Worm (Caenorhabditis elegans) whole organism, mixed stage, embryonic: ENCODE measurements around the gene cht-4.

Experiments used
- M03D4.4 ChIP-seq: sonication (generic microtip); optimal IDR thresholded peaks from 2 replicates; lab custom pipeline; 2017; ENCODE audit warnings: mild to moderate bottlenecking, missing genetic modification characterization, missing compliant biosample characterization
- bed-3 ChIP-seq: fragments of 200-800 bp; sonication (Bioruptor generic); optimal IDR thresholded peaks from 3 replicates; lab custom pipeline; 2018; ENCODE audit warnings: mild to moderate bottlenecking, missing genetic modification characterization, moderate library complexity, missing compliant biosample characterization
- blmp-1 ChIP-seq: fragments of 150-350 bp; optimal IDR thresholded peaks from 2 replicates; lab custom pipeline; 2014; ENCODE audit warnings: missing biosample characterization, missing genetic modification characterization
- ceh-39 ChIP-seq: fragments of 150-350 bp; optimal IDR thresholded peaks from 2 replicates; lab custom pipeline; 2014; ENCODE audit warnings: missing biosample characterization, missing genetic modification characterization
- ceh-43 ChIP-seq: fragments of 200-800 bp; sonication (Bioruptor generic); optimal IDR thresholded peaks from 2 replicates; lab custom pipeline; 2018; ENCODE audit warnings: mild to moderate bottlenecking, missing genetic modification characterization, moderate library complexity, missing compliant biosample characterization
- ceh-83 ChIP-seq: fragments of 200-800 bp; sonication (Bioruptor generic); optimal IDR thresholded peaks from 2 replicates; lab custom pipeline; 2018; ENCODE audit warnings: mild to moderate bottlenecking, missing genetic modification characterization, missing compliant biosample characterization
- ces-1 ChIP-seq: fragments of 150-350 bp; optimal IDR thresholded peaks from 2 replicates; lab custom pipeline; 2014; ENCODE audit warnings: missing biosample characterization, missing genetic modification reagents, missing genetic modification characterization
- cnd-1 ChIP-seq: fragments of 200-800 bp; sonication (Bioruptor generic); optimal IDR thresholded peaks from 2 replicates; lab custom pipeline; 2018; ENCODE audit warnings: mild to moderate bottlenecking, missing genetic modification characterization, missing compliant biosample characterization
- drap-1 ChIP-seq: fragments of 200-800 bp; sonication (Bioruptor generic); optimal IDR thresholded peaks from 3 replicates; lab custom pipeline; 2018; ENCODE audit warnings: mild to moderate bottlenecking, missing genetic modification characterization, missing compliant biosample characterization
- elt-1 ChIP-seq: sonication (generic microtip); optimal IDR thresholded peaks from 2 replicates; lab custom pipeline; 2017; ENCODE audit warnings: missing genetic modification characterization, mild to moderate bottlenecking, missing compliant biosample characterization, antibody characterized with exemption, moderate library complexity, borderline replicate concordance; ENCODE audit not compliant: insufficient read depth
- elt-3 ChIP-seq: fragments of 150-350 bp; optimal IDR thresholded peaks from 2 replicates; lab custom pipeline; 2014; ENCODE audit warnings: missing biosample characterization, missing genetic modification characterization
- flh-1 ChIP-seq: fragments of 200-800 bp; sonication (Bioruptor generic); optimal IDR thresholded peaks from 2 replicates; lab custom pipeline; 2018; ENCODE audit warnings: mild to moderate bottlenecking, missing genetic modification characterization, moderate library complexity, missing compliant biosample characterization
- ham-2 ChIP-seq: fragments of 200-800 bp; sonication (Bioruptor generic); optimal IDR thresholded peaks from 2 replicates; lab custom pipeline; 2018; ENCODE audit warnings: mild to moderate bottlenecking, missing genetic modification characterization, missing compliant biosample characterization
- hlh-1 ChIP-seq: fragments of 150-350 bp; optimal IDR thresholded peaks from 2 replicates; lab custom pipeline; 2014; ENCODE audit warnings: missing biosample characterization, missing genetic modification reagents, missing genetic modification characterization
- lin-13 ChIP-seq: fragments of 150-350 bp; optimal IDR thresholded peaks from 2 replicates; lab custom pipeline; 2014; ENCODE audit warnings: missing biosample characterization, missing genetic modification characterization
- lin-32 ChIP-seq: fragments of 200-800 bp; sonication (Bioruptor generic); optimal IDR thresholded peaks from 2 replicates; lab custom pipeline; 2018; ENCODE audit warnings: mild to moderate bottlenecking, missing genetic modification characterization, missing compliant biosample characterization
- lsy-2 ChIP-seq: fragments of 150-350 bp; optimal IDR thresholded peaks from 2 replicates; lab custom pipeline; 2014; ENCODE audit warnings: missing biosample characterization, missing genetic modification characterization
- mab-5 ChIP-seq: fragments of 150-350 bp; optimal IDR thresholded peaks from 2 replicates; lab custom pipeline; 2014; ENCODE audit warnings: missing biosample characterization, missing genetic modification characterization
- mep-1 ChIP-seq: fragments of 150-350 bp; optimal IDR thresholded peaks from 2 replicates; lab custom pipeline; 2017; ENCODE audit warnings: missing biosample characterization, missing genetic modification reagents, missing genetic modification characterization, inconsistent platforms
- mls-2 ChIP-seq: sonication (generic microtip); optimal IDR thresholded peaks from 2 replicates; lab custom pipeline; 2016; ENCODE audit warnings: mild to moderate bottlenecking, missing genetic modification characterization, moderate library complexity, missing compliant biosample characterization
- nhr-12 ChIP-seq: fragments of 150-350 bp; optimal IDR thresholded peaks from 2 replicates; lab custom pipeline; 2014; ENCODE audit warnings: missing biosample characterization, missing genetic modification characterization
- nhr-2 ChIP-seq: fragments of 150-350 bp; optimal IDR thresholded peaks from 2 replicates; lab custom pipeline; 2014; ENCODE audit warnings: missing biosample characterization, missing genetic modification characterization
- nhr-237 ChIP-seq: fragments of 150-350 bp; optimal IDR thresholded peaks from 2 replicates; lab custom pipeline; 2014; ENCODE audit warnings: missing biosample characterization, missing genetic modification characterization
- nhr-76 ChIP-seq: sonication (generic microtip); optimal IDR thresholded peaks from 2 replicates; lab custom pipeline; 2017; ENCODE audit warnings: missing biosample characterization, missing genetic modification characterization
- pha-4 ChIP-seq: fragments of 150-350 bp; optimal IDR thresholded peaks from 2 replicates; lab custom pipeline; 2018; ENCODE audit warnings: missing biosample characterization, missing genetic modification reagents, missing genetic modification characterization
- sem-2 ChIP-seq: fragments of 200-800 bp; sonication (Bioruptor generic); optimal IDR thresholded peaks from 2 replicates; lab custom pipeline; 2018; ENCODE audit warnings: mild to moderate bottlenecking, missing genetic modification characterization, missing compliant biosample characterization
- snpc-4 ChIP-seq: fragments of 150-350 bp; optimal IDR thresholded peaks from 2 replicates; lab custom pipeline; 2014; ENCODE audit warnings: missing biosample characterization, missing genetic modification characterization
- sptf-1 ChIP-seq: sonication (generic microtip); optimal IDR thresholded peaks from 2 replicates; lab custom pipeline; 2017; ENCODE audit warnings: mild to moderate bottlenecking, missing genetic modification characterization, moderate library complexity, missing compliant biosample characterization
- tbx-8 ChIP-seq: fragments of 200-800 bp; sonication (Bioruptor generic); optimal IDR thresholded peaks from 2 replicates; lab custom pipeline; 2018; ENCODE audit warnings: mild to moderate bottlenecking, missing genetic modification characterization, moderate library complexity, missing compliant biosample characterization
- unc-120 ChIP-seq: sonication (generic microtip); optimal IDR thresholded peaks from 2 replicates; lab custom pipeline; 2017; ENCODE audit warnings: missing genetic modification characterization, missing compliant biosample characterization; ENCODE audit not compliant: poor library complexity, severe bottlenecking
- unc-39 ChIP-seq: fragments of 150-350 bp; optimal IDR thresholded peaks from 2 replicates; lab custom pipeline; 2014; ENCODE audit warnings: missing biosample characterization, missing genetic modification characterization
- zip-8 ChIP-seq: fragments of 150-350 bp; optimal IDR thresholded peaks from 2 replicates; lab custom pipeline; 2014; ENCODE audit warnings: missing biosample characterization, missing genetic modification characterization
- ztf-11 ChIP-seq: fragments of 150-350 bp; optimal IDR thresholded peaks from 2 replicates; lab custom pipeline; 2014; ENCODE audit warnings: missing biosample characterization, missing genetic modification characterization

The cht-4 gene

DNA sequence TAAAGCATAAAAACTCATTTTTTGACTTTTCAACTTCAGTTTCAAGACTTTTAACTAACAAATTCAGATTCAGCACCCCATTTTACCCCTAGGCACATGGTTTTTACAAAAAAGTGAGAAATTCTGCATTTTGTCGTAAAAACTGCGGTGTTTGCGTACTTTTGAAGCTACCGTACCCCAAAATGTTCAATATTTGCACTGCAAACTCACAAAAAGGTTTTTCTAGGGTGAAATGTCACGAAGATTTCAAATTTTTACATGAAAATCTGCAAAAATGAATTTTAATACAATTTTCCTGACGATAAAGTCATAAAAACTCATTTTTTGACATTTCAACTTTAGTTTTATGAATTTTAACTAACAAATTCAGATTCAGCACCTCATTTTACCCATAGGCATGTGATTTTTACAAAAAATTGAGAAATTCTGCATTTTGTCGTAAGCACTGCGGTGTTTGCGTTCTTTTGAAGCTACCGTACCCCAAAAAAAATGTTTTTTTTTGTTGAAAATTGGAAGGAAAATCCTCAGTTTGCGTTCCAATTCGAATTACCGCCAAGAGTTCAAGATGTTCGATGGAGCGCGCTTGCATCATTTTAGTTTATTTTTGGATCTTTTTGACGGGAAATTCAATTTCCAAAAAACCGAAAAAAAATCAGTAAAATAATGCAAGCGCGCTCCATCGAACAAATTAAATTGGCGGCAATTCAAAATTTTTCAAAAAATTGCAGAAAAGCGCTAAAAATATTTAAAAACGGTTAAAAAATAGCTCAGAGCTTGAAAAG, 40.8 kb downstream of the cht-4 start:
- TF ChIP-seq lsy-2 (tag; lab: Kevin White, UChicago) (peak; percentile 62), elt-3 (tag; lab: Kevin White, UChicago) (no peak)

- TF ChIP-seq sptf-1 (tag; lab: Kevin White, UChicago), result no peak
- peak; percentile 62 for TF ChIP-seq blmp-1
Measured at ce11 chrIII:1614412-1614811, 42.9 kb downstream of the cht-4 start.

ce11 chrIII:1613933-1614332, 43.3 kb downstream of the cht-4 start, which contains the start of gene Y22D7AL.9:
Gene Y22D7AL.9 (minus strand): TSS chrIII:1614033.
- TF ChIP-seq unc-39, result no peak
- TF ChIP-seq nhr-76 (tag; lab: Kevin White, UChicago), result no peak
- no peak for TF ChIP-seq pha-4 (tag; lab: Kevin White, UChicago)
- TF ChIP-seq snpc-4, result no peak
- no peak for TF ChIP-seq ces-1 (GFP tag; lab: Kevin White, UChicago)
- TF ChIP-seq, all 35 proteins: peak for 0

DNA sequence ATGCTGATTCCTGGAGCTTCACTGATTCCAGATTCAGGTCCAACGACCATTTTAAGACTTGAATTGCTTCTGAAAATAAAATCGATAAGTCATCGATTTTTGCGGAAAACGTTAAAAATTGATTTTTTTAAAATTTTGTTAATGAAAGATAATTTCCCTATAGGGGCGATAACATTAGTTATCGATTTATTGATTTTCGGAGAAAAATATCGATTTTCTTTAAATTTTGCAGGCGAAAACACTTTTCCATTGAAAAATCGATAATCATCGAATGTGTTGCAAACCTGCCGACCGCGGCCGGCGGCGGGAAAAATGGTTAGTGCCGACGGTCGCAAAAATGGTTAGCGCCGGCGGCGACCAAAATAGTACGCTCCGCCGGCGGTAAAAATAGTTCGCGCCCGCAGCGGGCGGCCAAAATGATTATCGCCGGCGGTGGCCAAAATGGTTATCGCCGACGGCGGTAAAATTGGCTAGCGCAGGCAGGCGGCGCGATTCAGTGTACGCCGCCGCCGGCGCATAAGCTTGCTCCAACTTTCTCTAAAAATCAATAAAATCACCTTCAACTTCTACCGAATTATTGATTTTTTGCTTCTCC, 44.2 kb downstream of the cht-4 start:
- no peak for TF ChIP-seq unc-120
- TF ChIP-seq sptf-1 (tag; lab: Kevin White, UChicago), result no peak
- no peak for TF ChIP-seq ces-1 (GFP tag; lab: Kevin White, UChicago)
- TF ChIP-seq zip-8 (tag; lab: Kevin White, UChicago), result no peak
- no peak for TF ChIP-seq elt-3 (tag; lab: Kevin White, UChicago)
- TF ChIP-seq cnd-1, result no peak
- no peak for TF ChIP-seq ceh-39 (tag; lab: Kevin White, UChicago)
- no peak for TF ChIP-seq nhr-76 (tag; lab: Kevin White, UChicago)

DNA sequence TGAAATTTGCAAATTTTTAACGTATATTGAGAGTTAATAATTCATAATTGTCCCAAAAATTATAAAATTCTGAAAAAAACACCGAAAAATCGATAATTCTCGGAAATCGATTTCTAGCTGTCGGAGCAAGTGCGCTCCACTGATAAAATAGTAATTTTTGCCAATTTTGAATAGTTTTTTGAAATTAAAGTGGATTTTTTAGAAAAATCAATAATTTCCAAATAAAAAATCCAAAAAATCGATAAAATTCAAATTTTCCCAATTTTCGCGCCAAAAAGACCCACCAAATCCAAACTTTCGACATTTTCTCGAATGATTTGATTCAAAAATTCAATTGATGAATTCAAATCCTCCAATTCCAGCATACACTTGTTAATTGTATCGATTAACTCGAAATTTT, 46.3 kb downstream of the cht-4 start:
- TF ChIP-seq nhr-237 (tag; lab: Kevin White, UChicago), result no peak
- no peak for TF ChIP-seq unc-39
- TF ChIP-seq zip-8 (tag; lab: Kevin White, UChicago), result no peak

- TF ChIP-seq ceh-83 (GFP tag; lab: Kevin White, UChicago) (no peak), blmp-1 (no peak), ceh-43 (GFP tag; lab: Kevin White, UChicago) (no peak), lsy-2 (tag; lab: Kevin White, UChicago) (no peak), hlh-1 (no peak), nhr-12 (tag; lab: Kevin White, UChicago) (no peak), unc-120 (no peak), mls-2 (tag; lab: Kevin White, UChicago) (no peak), flh-1 (GFP tag; lab: Kevin White, UChicago) (no peak), nhr-2 (tag; lab: Kevin White, UChicago) (no peak), ztf-11 (tag; lab: Kevin White, UChicago) (no peak)
- TF ChIP-seq, all 35 proteins: peak for 0
Measured at ce11 chrIII:1607659-1608058, 49.6 kb downstream of the cht-4 start.

DNA sequence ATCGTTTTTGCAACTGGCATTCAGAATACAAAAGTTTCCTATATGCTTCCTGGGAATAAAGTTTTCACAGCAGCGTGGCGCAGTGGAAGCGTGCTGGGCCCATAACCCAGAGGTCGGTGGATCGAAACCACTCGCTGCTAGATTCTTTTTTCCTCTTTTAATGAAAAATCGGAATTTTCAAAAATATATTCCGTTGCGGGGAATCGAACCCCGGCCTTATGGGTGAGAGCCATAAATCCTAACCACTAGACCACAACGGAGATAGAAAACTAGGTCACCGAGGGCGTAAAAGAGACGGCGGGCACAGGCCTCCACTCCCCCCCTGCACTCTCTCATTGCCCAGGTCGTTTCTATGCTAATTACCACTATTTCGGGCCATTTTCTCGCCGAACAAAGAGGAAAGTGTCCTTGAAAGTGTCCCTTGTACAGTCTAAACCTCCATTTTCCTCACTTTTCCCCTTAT, 52.7 kb downstream of the cht-4 start, which contains the start of gene Y22D7AL.6:
Gene Y22D7AL.6, plus strand, starts transcription at position 413 of the 463 bp plus-strand sequence.
- TF ChIP-seq bed-3 (GFP tag; lab: Kevin White, UChicago) (peak; percentile 62), zip-8 (tag; lab: Kevin White, UChicago) (no peak), ceh-83 (GFP tag; lab: Kevin White, UChicago) (peak; percentile 87), pha-4 (tag; lab: Kevin White, UChicago) (no peak), hlh-1 (no peak), unc-39 (no peak), lin-32 (GFP tag; lab: Kevin White, UChicago) (peak; percentile 45), lin-13 (peak; percentile 56), ham-2 (GFP tag; lab: Kevin White, UChicago) (peak; percentile 74), elt-1 (tag; lab: Kevin White, UChicago) (no peak), mab-5 (tag; lab: Kevin White, UChicago) (no peak), ztf-11 (tag; lab: Kevin White, UChicago) (no peak), sem-2 (GFP tag; lab: Kevin White, UChicago) (peak; percentile 72), blmp-1 (peak; percentile 5), tbx-8 (GFP tag; lab: Kevin White, UChicago) (peak; percentile 18), snpc-4 (no peak), M03D4.4 (tag; lab: Kevin White, UChicago) (peak; percentile 85), ceh-43 (GFP tag; lab: Kevin White, UChicago) (peak; percentile 81), sptf-1 (tag; lab: Kevin White, UChicago) (peak; percentile 86), drap-1 (GFP tag; lab: Kevin White, UChicago) (peak; percentile 79), cnd-1 (peak; percentile 41), flh-1 (GFP tag; lab: Kevin White, UChicago) (peak; percentile 62), ces-1 (GFP tag; lab: Kevin White, UChicago) (no peak), unc-120 (peak; percentile 67), lsy-2 (tag; lab: Kevin White, UChicago) (no peak), mls-2 (tag; lab: Kevin White, UChicago) (peak; percentile 88), mep-1 (tag; lab: Kevin White, UChicago) (peak; percentile 48), nhr-76 (tag; lab: Kevin White, UChicago) (no peak)
- TF ChIP-seq, all 35 proteins: peak for 17
